Fruit fly (Drosophila melanogaster) whole organism, wandering third instar larva: Measurements from ENCODE around the gene CG18809.

ENCODE experiments used
- Abd-B ChIP-seq: fragments of >200 bp; optimal IDR thresholded peaks from 2 replicates; lab custom pipeline; 2017; ENCODE audit warnings: missing biosample characterization, missing genetic modification characterization
- CG32264 ChIP-seq: fragments of 200-800 bp; sonication (Bioruptor generic); optimal IDR thresholded peaks from 2 replicates; lab custom pipeline; 2016; ENCODE audit warnings: missing biosample characterization, missing genetic modification characterization
- CG9705 ChIP-seq: fragments of 200-800 bp; sonication (Bioruptor generic); optimal IDR thresholded peaks from 2 replicates; lab custom pipeline; 2018; ENCODE audit warnings: missing biosample characterization, mild to moderate bottlenecking, missing genetic modification characterization
- CrebA ChIP-seq: fragments of 200-800 bp; sonication (Bioruptor generic); optimal IDR thresholded peaks from 2 replicates; lab custom pipeline; 2016; ENCODE audit warnings: missing biosample characterization, mild to moderate bottlenecking, missing genetic modification characterization, borderline replicate concordance
- GATAd ChIP-seq: sonication (Bioruptor generic); optimal IDR thresholded peaks from 2 replicates; lab custom pipeline; 2016; ENCODE audit warnings: missing biosample characterization, missing genetic modification characterization
- HLH106 ChIP-seq: fragments of 200-800 bp; optimal IDR thresholded peaks from 3 replicates; lab custom pipeline; 2019; ENCODE audit warnings: missing biosample characterization, mild to moderate bottlenecking, missing genetic modification characterization, moderate library complexity
- Hr78 ChIP-seq: fragments of >200 bp; optimal IDR thresholded peaks from 2 replicates; lab custom pipeline; 2017; ENCODE audit warnings: missing biosample characterization, missing genetic modification characterization
- Hr83 ChIP-seq: fragments of 200-300 bp; sonication (Bioruptor generic); optimal IDR thresholded peaks from 2 replicates; lab custom pipeline; 2016; ENCODE audit warnings: missing biosample characterization, mild to moderate bottlenecking, missing genetic modification characterization, moderate library complexity; ENCODE audit not compliant: poor library complexity, severe bottlenecking
- Mio ChIP-seq: sonication (Bioruptor generic); optimal IDR thresholded peaks from 2 replicates; lab custom pipeline; 2016; ENCODE audit warnings: missing biosample characterization, missing genetic modification characterization
- Myc ChIP-seq: fragments of >200 bp; optimal IDR thresholded peaks from 2 replicates; lab custom pipeline; 2017
- N ChIP-seq: fragments of >200 bp; optimal IDR thresholded peaks from 2 replicates; lab custom pipeline; 2018; ENCODE audit warnings: missing biosample characterization, missing external identifiers, missing genetic modification characterization
- OdsH ChIP-seq: fragments of 200-800 bp; sonication (Bioruptor generic); optimal IDR thresholded peaks from 2 replicates; lab custom pipeline; 2016; ENCODE audit warnings: missing biosample characterization, mild to moderate bottlenecking, missing genetic modification characterization
- Sp1 ChIP-seq: fragments of 200-800 bp; sonication (Bioruptor generic); optimal IDR thresholded peaks from 3 replicates; lab custom pipeline; 2019; ENCODE audit warnings: missing biosample characterization, mild to moderate bottlenecking, missing genetic modification characterization, moderate library complexity
- br ChIP-seq: fragments of 200-800 bp; sonication (Bioruptor generic); optimal IDR thresholded peaks from 2 replicates; lab custom pipeline; 2016; ENCODE audit warnings: missing biosample characterization, missing genetic modification characterization
- brk ChIP-seq: fragments of 200-800 bp; sonication (Bioruptor generic); optimal IDR thresholded peaks from 2 replicates; lab custom pipeline; 2016; ENCODE audit warnings: missing biosample characterization, mild to moderate bottlenecking, missing genetic modification characterization
- dl ChIP-seq, 2 experiments: fragments of 175-275, 200-275 bp in 1 of 2; fragments of 200-275 bp in 1 of 2; sonication (Bioruptor generic); optimal IDR thresholded peaks; lab custom pipeline; 2018; ENCODE audit warnings: mild to moderate bottlenecking in 2 of 2, missing biosample characterization in 2 of 2, missing genetic modification characterization in 2 of 2, moderate library complexity in 2 of 2; ENCODE audit not compliant: partially characterized antibody in 2 of 2, insufficient read depth in 1 of 2
- dmrt93B ChIP-seq: fragments of 200-800 bp; sonication (Bioruptor generic); optimal IDR thresholded peaks from 2 replicates; lab custom pipeline; 2018; ENCODE audit warnings: missing biosample characterization, mild to moderate bottlenecking, missing genetic modification characterization
- dsf ChIP-seq: sonication (Bioruptor generic); optimal IDR thresholded peaks from 2 replicates; lab custom pipeline; 2016; ENCODE audit warnings: missing biosample characterization, missing genetic modification characterization, borderline replicate concordance
- ey ChIP-seq: fragments of 200-800 bp; sonication (Bioruptor generic); optimal IDR thresholded peaks from 2 replicates; lab custom pipeline; 2016; ENCODE audit warnings: missing biosample characterization, missing genetic modification characterization
- fru ChIP-seq: fragments of 200-800 bp; sonication (Bioruptor generic); optimal IDR thresholded peaks from 3 replicates; lab custom pipeline; 2016; ENCODE audit warnings: missing biosample characterization, mild to moderate bottlenecking, missing genetic modification characterization
- lola ChIP-seq: fragments of >200 bp; optimal IDR thresholded peaks from 2 replicates; lab custom pipeline; 2017; ENCODE audit warnings: missing biosample characterization, missing genetic modification characterization
- pan ChIP-seq: fragments of >200 bp; optimal IDR thresholded peaks from 2 replicates; lab custom pipeline; 2017
- rgr ChIP-seq: fragments of 200-800 bp; sonication (Bioruptor generic); optimal IDR thresholded peaks from 3 replicates; lab custom pipeline; 2016; ENCODE audit warnings: missing biosample characterization, mild to moderate bottlenecking, missing genetic modification characterization
- sage ChIP-seq: fragments of 200-800 bp; sonication (Bioruptor generic); optimal IDR thresholded peaks from 2 replicates; lab custom pipeline; 2016; ENCODE audit warnings: missing biosample characterization, mild to moderate bottlenecking, missing genetic modification characterization
- sv ChIP-seq: fragments of 200-800 bp; sonication (Bioruptor generic); optimal IDR thresholded peaks from 3 replicates; lab custom pipeline; 2016; ENCODE audit warnings: missing biosample characterization, missing genetic modification characterization
- tai ChIP-seq: sonication (Bioruptor generic); optimal IDR thresholded peaks from 2 replicates; lab custom pipeline; 2016; ENCODE audit warnings: missing biosample characterization, missing genetic modification characterization
- woc ChIP-seq: sonication (Bioruptor generic); optimal IDR thresholded peaks from 2 replicates; lab custom pipeline; 2016; ENCODE audit warnings: missing biosample characterization, mild to moderate bottlenecking, missing genetic modification characterization

CG18809 gene

DNA sequence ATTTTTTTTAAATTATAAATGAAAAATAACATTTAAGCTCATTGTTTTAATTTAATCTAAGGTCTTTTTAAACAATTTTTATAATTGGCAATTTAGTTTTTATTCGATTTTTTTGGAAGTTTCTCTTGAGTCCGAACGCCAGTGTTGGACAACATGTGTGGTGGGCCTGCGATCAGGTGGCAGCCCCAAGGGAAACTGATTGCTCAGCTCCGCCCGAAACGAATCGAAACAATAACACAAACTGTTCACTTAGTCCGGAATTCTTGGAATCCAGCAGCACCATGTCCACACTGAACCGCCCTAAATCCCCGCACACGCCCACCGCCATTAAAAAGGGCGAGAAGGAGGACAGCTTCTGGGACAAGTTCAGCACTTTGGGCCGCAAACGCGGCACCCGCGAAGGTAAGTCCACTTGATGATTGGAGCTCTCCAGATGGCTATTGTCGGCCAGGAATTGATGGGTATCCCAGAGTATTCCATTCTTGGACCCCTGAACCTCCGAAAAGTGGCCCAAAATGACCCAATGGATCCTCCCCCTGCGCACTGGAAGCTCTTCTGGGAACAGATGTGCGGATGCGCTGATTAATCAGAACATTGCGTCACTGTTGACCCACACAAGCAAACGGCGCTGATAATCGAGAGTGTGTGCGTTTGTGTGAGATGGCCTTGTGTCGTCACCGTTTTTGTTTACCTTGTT lies 1.9 kb upstream of the CG18809 start, which contains the start of gene parvin:
Gene parvin (plus strand): TSS at position 134 of the 697 bp plus-strand sequence.
- TF ChIP-seq rgr (GFP tag; lab: Kevin White, UChicago) (peak; percentile 9), GATAd (no peak)
- TF ChIP-seq, all 38 proteins: peak for 1

DNA sequence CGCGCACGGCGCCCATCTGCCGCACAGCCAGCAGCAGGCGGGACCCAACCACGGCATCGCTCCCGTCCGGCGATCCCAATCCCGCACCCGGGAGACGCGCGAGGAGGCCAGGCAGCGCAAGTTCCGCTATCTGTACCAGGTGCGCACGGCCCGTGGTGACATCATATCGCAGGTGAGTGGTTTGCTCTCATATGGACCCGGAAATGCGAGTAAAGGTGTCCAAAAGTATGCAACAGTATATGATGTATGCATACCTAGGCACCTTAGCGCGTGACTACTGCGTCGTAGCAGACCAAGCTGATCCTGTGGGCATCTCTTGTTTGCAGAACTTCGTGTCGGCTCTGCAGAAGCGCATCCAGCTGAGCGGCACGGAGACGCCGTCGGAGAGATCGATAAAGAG lies 6.3 kb downstream of the CG18809 start:
- TF ChIP-seq GATAd = no peak
- TF ChIP-seq dmrt93B (GFP tag; lab: Kevin White, UChicago) = no peak
- TF ChIP-seq lola (GFP tag; lab: Kevin White, UChicago) = no peak
- TF ChIP-seq Myc (lab: Kevin White, UChicago) = no peak
- TF ChIP-seq HLH106 (tag; lab: Kevin White, UChicago) = no peak
- TF ChIP-seq N (GFP tag; lab: Kevin White, UChicago) = no peak
- TF ChIP-seq dl (GFP tag; optimal IDR thresholded peaks at IDR 0.05; lab: Kevin White, UChicago; ENCODE audit: insufficient read depth in 1 of 2, partially characterized antibody in 2 of 2) = no peak
- no peak for TF ChIP-seq pan (lab: Kevin White, UChicago)
- TF ChIP-seq CrebA (GFP tag; lab: Kevin White, UChicago) = no peak
- TF ChIP-seq dsf (GFP tag; lab: Kevin White, UChicago) = no peak
- no peak for TF ChIP-seq CG32264

DNA sequence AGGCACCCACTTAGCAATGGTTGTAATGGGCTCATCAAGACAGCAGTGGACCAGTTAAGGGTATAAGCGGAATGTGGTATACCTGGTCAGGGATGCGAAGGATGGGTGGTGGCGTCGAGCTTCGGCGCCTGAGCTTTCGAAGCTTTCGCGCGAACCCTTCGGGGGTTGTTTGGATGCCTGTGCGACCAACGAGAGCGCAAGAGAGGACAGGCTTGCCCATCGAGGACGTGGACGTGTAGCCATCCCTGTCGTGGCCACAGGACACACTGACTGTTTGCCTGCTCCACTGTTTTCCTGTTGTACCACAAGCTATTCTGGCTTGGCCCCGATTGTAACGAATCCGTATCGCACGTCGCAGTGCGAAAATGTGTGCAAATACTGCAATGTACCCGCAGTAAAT lies 8.9 kb downstream of the CG18809 start, which contains the start of gene CG14234:
Gene CG14234 (plus strand): TSS at position 301 of the 400 bp plus-strand sequence.
- TF ChIP-seq fru (GFP tag; lab: Kevin White, UChicago) (no peak), OdsH (GFP tag; lab: Kevin White, UChicago) (no peak), CG9705 (GFP tag; lab: Kevin White, UChicago) (no peak), brk (GFP tag; lab: Kevin White, UChicago) (no peak), woc (GFP tag; lab: Kevin White, UChicago) (no peak), dmrt93B (GFP tag; lab: Kevin White, UChicago) (no peak), rgr (GFP tag; lab: Kevin White, UChicago) (no peak), HLH106 (tag; lab: Kevin White, UChicago) (no peak), dsf (GFP tag; lab: Kevin White, UChicago) (no peak), sage (GFP tag; lab: Kevin White, UChicago) (no peak), tai (GFP tag; lab: Kevin White, UChicago) (no peak), Sp1 (GFP tag; lab: Kevin White, UChicago) (no peak), sv (GFP tag; lab: Kevin White, UChicago) (no peak), br (GFP tag; lab: Kevin White, UChicago) (no peak), Myc (lab: Kevin White, UChicago) (no peak), GATAd (no peak), Abd-B (GFP tag; lab: Kevin White, UChicago) (no peak), ey (GFP tag; lab: Kevin White, UChicago) (no peak), pan (lab: Kevin White, UChicago) (no peak)

DNA sequence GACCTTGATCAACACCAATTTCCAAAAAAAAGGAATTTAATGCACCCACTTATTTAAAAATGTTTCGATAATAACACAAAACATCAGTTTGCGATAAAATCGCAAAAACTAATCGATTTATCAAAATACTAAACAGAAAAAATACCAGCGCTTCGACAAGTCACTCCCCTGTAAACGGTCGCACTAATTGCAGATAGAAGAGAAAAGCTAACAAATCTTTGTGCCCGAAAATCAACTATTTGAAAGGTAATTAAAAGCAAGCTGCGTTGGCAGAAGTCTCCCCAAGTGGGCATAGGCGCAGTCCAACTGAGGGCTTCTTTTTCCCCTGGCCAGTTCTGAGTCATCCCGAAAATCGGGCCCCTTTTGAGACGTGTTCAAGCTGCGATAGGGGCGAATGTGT lies 13.3 kb downstream of the CG18809 start, which contains the start of gene AP-1-2beta:
Gene AP-1-2beta (plus strand): TSS at position 161 of the 400 bp plus-strand sequence.
- TF ChIP-seq sv (GFP tag; lab: Kevin White, UChicago) = no peak
- TF ChIP-seq Mio (GFP tag; lab: Kevin White, UChicago) = no peak
- TF ChIP-seq tai (GFP tag; lab: Kevin White, UChicago) = no peak
- TF ChIP-seq br (GFP tag; lab: Kevin White, UChicago) = no peak
- TF ChIP-seq woc (GFP tag; lab: Kevin White, UChicago) = no peak
- no peak for TF ChIP-seq pan (lab: Kevin White, UChicago)
- no peak for TF ChIP-seq Hr83
- TF ChIP-seq lola (GFP tag; lab: Kevin White, UChicago) = no peak
- no peak for TF ChIP-seq Hr78 (GFP tag; lab: Kevin White, UChicago)
- TF ChIP-seq dsf (GFP tag; lab: Kevin White, UChicago) = no peak
- TF ChIP-seq N (GFP tag; lab: Kevin White, UChicago) = no peak
- TF ChIP-seq Sp1 (GFP tag; lab: Kevin White, UChicago) = no peak
